Worm (Caenorhabditis elegans) whole organism, late embryonic: Measurements from ENCODE around the gene pyt-1.
A peak's percentile ranks its signal among the peaks of the same experiment; 100 is the strongest.

ENCODE experiments used
- F13H6.1 ChIP-seq: sonication (generic microtip); optimal IDR thresholded peaks from 2 replicates; lab custom pipeline; 2016; ENCODE audit warnings: missing genetic modification characterization, missing compliant biosample characterization
- K09A11.1 ChIP-seq: sonication (generic microtip); optimal IDR thresholded peaks from 2 replicates; lab custom pipeline; 2017; ENCODE audit warnings: antibody characterized with exemption, mild to moderate bottlenecking, missing genetic modification characterization, missing compliant biosample characterization; ENCODE audit not compliant: insufficient read depth
- ceh-31 ChIP-seq: sonication (generic microtip); optimal IDR thresholded peaks from 2 replicates; lab custom pipeline; 2016; ENCODE audit warnings: missing genetic modification characterization, missing compliant biosample characterization
- ceh-45 ChIP-seq: fragments of 200-800 bp; sonication (Bioruptor generic); IDR thresholded peaks from 2 replicates; pipeline ENCODE4 v1.3.6; 2022; ENCODE audit warnings: missing genetic modification reagents, missing genetic modification characterization, missing compliant biosample characterization
- ceh-48 ChIP-seq: sonication (generic microtip); optimal IDR thresholded peaks from 2 replicates; lab custom pipeline; 2016; ENCODE audit warnings: missing genetic modification characterization, inconsistent platforms, missing compliant biosample characterization
- elt-2 ChIP-seq: sonication (generic microtip); optimal IDR thresholded peaks from 2 replicates; lab custom pipeline; 2016; ENCODE audit warnings: missing genetic modification reagents, missing genetic modification characterization, missing compliant biosample characterization
- ets-4 ChIP-seq: sonication (generic microtip); optimal IDR thresholded peaks from 2 replicates; lab custom pipeline; 2016; ENCODE audit warnings: missing genetic modification characterization, missing compliant biosample characterization
- eyg-1 ChIP-seq: sonication (generic microtip); optimal IDR thresholded peaks from 2 replicates; lab custom pipeline; 2016; ENCODE audit warnings: missing genotype, missing genetic modification characterization, missing compliant biosample characterization
- nfya-1 ChIP-seq: sonication (generic microtip); optimal IDR thresholded peaks from 2 replicates; lab custom pipeline; 2017; ENCODE audit warnings: missing genetic modification characterization, mild to moderate bottlenecking, missing compliant biosample characterization, antibody characterized with exemption, moderate library complexity
- pqm-1 ChIP-seq: sonication (generic microtip); optimal IDR thresholded peaks from 2 replicates; lab custom pipeline; 2016; ENCODE audit warnings: missing genetic modification characterization, missing compliant biosample characterization
- pros-1 ChIP-seq: fragments of 150-350 bp; optimal IDR thresholded peaks from 2 replicates; lab custom pipeline; 2014; ENCODE audit warnings: missing biosample characterization, missing genetic modification reagents, missing genetic modification characterization
- rnt-1 ChIP-seq: sonication (generic microtip); optimal IDR thresholded peaks from 2 replicates; lab custom pipeline; 2016; ENCODE audit warnings: missing genetic modification characterization, missing compliant biosample characterization
- sdc-2 ChIP-seq: sonication (generic microtip); optimal IDR thresholded peaks from 2 replicates; lab custom pipeline; 2016; ENCODE audit warnings: missing genotype, missing genetic modification characterization, missing compliant biosample characterization
- sox-4 ChIP-seq: sonication (generic microtip); optimal IDR thresholded peaks from 2 replicates; lab custom pipeline; 2017; ENCODE audit warnings: mild to moderate bottlenecking, missing genetic modification characterization, inconsistent platforms, missing compliant biosample characterization
- syd-9 ChIP-seq: sonication (generic microtip); optimal IDR thresholded peaks from 2 replicates; lab custom pipeline; 2016; ENCODE audit warnings: mild to moderate bottlenecking, missing genetic modification characterization, moderate library complexity, missing compliant biosample characterization
- tbx-2 ChIP-seq: sonication (generic microtip); optimal IDR thresholded peaks from 2 replicates; lab custom pipeline; 2016; ENCODE audit warnings: missing genetic modification characterization, missing compliant biosample characterization
- unc-3 ChIP-seq, 2 experiments: fragments of 200-800 bp in 1 of 2; sonication (Bioruptor generic) in 1 of 2; sonication (generic microtip) in 1 of 2; conservative IDR thresholded peaks in 1 of 2; optimal IDR thresholded peaks in 1 of 2; 2 replicates each; pipeline versions ENCODE4 v1.3.6 to Lab custom; 2016 to 2022; ENCODE audit warnings: missing compliant biosample characterization in 2 of 2, missing genetic modification characterization in 2 of 2, missing genetic modification reagents in 1 of 2
- unc-42 ChIP-seq: sonication (generic microtip); optimal IDR thresholded peaks from 2 replicates; lab custom pipeline; 2016; ENCODE audit warnings: missing genotype, missing genetic modification characterization, missing compliant biosample characterization
- unc-55 ChIP-seq: sonication (generic microtip); optimal IDR thresholded peaks from 2 replicates; lab custom pipeline; 2017; ENCODE audit warnings: missing biosample characterization, missing genetic modification reagents, missing genetic modification characterization

Gene pyt-1

ce11 chrV:10183810-10184209 lies 45.3 kb downstream of the pyt-1 start:
- TF ChIP-seq unc-42 (tag; lab: Kevin White, UChicago) (no peak), unc-3 (GFP tag; conservative IDR thresholded peaks at IDR 0.05; lab: Robert Waterston, UW) (no peak), unc-3 (tag; optimal IDR thresholded peaks at IDR 0.05; lab: Kevin White, UChicago) (no peak), eyg-1 (tag; lab: Kevin White, UChicago) (no peak), sox-4 (tag; lab: Kevin White, UChicago) (no peak), ceh-48 (tag; lab: Kevin White, UChicago) (no peak), pqm-1 (tag; lab: Kevin White, UChicago) (no peak), pros-1 (tag; lab: Kevin White, UChicago) (no peak), nfya-1 (tag; lab: Kevin White, UChicago) (no peak), ets-4 (tag; lab: Kevin White, UChicago) (no peak), rnt-1 (no peak), tbx-2 (tag; lab: Kevin White, UChicago) (no peak), sdc-2 (tag; lab: Kevin White, UChicago) (no peak)

- no peak for TF ChIP-seq ceh-45 (GFP tag; lab: Robert Waterston, UW)
- TF ChIP-seq ceh-31 (tag; lab: Kevin White, UChicago), result no peak
- TF ChIP-seq K09A11.1, result no peak
- no peak for TF ChIP-seq unc-55 (GFP tag; lab: Kevin White, UChicago)
- TF ChIP-seq, all 69 proteins: peak for 0
These were observed 46.1 kb downstream of the pyt-1 start, which contains the start of gene ZK856.4 for ce11 chrV:10182984-10183383. Gene ZK856.4, plus strand, starts transcription at chrV:10183284.

- TF ChIP-seq elt-2 (tag; lab: Kevin White, UChicago) (peak; percentile 11), F13H6.1 (tag; lab: Kevin White, UChicago) (no peak), pros-1 (tag; lab: Kevin White, UChicago) (no peak), syd-9 (no peak)
These were observed 49.9 kb downstream of the pyt-1 start, which contains the start of gene cul-5 for ce11 chrV:10179235-10179634. Gene cul-5, plus strand, starts transcription at chrV:10179535.
